Worm (Caenorhabditis elegans): ENCODE results near the gene Y73B6BL.31.

Y73B6BL.31 gene

ce11 chrIV:6474751-6475150 lies 33.0 kb downstream of the Y73B6BL.31 start:
- TF ChIP-seq ztf-11 (tag; optimal IDR thresholded peaks at IDR 0.05) (no peak), nhr-28 (tag; optimal IDR thresholded peaks at IDR 0.05) (no peak), ces-1 (GFP tag; optimal IDR thresholded peaks at IDR 0.05) (peak; percentile 80), ceh-43 (GFP tag; optimal IDR thresholded peaks at IDR 0.05) (peak; percentile 29), ceh-39 (tag; optimal IDR thresholded peaks at IDR 0.05) (peak; percentile 13), nhr-12 (tag; optimal IDR thresholded peaks at IDR 0.05) (no peak), elt-3 (tag; optimal IDR thresholded peaks at IDR 0.05) (no peak), nhr-2 (tag; optimal IDR thresholded peaks at IDR 0.05) (peak; percentile 41), mls-2 (tag; optimal IDR thresholded peaks at IDR 0.05) (peak; percentile 56), lsy-2 (tag; optimal IDR thresholded peaks at IDR 0.05) (peak; percentile 5), lin-32 (GFP tag; optimal IDR thresholded peaks at IDR 0.05) (no peak), unc-62 (GFP tag; optimal IDR thresholded peaks at IDR 0.05) (peak; percentile 90), flh-1 (GFP tag; optimal IDR thresholded peaks at IDR 0.05) (no peak), nhr-237 (tag; optimal IDR thresholded peaks at IDR 0.05) (peak; percentile 37), hlh-1 (tag; optimal IDR thresholded peaks at IDR 0.05) (peak; percentile 30), lin-13 (tag; optimal IDR thresholded peaks at IDR 0.05) (no peak), pha-4 (tag; optimal IDR thresholded peaks at IDR 0.05) (peak; percentile 71), ceh-83 (GFP tag; optimal IDR thresholded peaks at IDR 0.05) (no peak), bed-3 (GFP tag; optimal IDR thresholded peaks at IDR 0.05) (no peak)

- no peak for TF ChIP-seq ceh-39 (tag; optimal IDR thresholded peaks at IDR 0.05)
- no peak for TF ChIP-seq nhr-12 (tag; optimal IDR thresholded peaks at IDR 0.05)
- no peak for TF ChIP-seq nhr-76 (tag; optimal IDR thresholded peaks at IDR 0.05)
- no peak for TF ChIP-seq ztf-11 (tag; optimal IDR thresholded peaks at IDR 0.05)
- TF ChIP-seq elt-1 (tag; optimal IDR thresholded peaks at IDR 0.05; ENCODE audit: borderline replicate concordance, insufficient read depth) = no peak
- no peak for TF ChIP-seq snpc-4 (tag; optimal IDR thresholded peaks at IDR 0.05)
- no peak for TF ChIP-seq nhr-2 (tag; optimal IDR thresholded peaks at IDR 0.05)
- no peak for TF ChIP-seq lsy-2 (tag; optimal IDR thresholded peaks at IDR 0.05)
- TF ChIP-seq nhr-28 (tag; optimal IDR thresholded peaks at IDR 0.05) = no peak
- no peak for TF ChIP-seq zip-8 (tag; optimal IDR thresholded peaks at IDR 0.05)
- TF ChIP-seq hlh-1 (tag; optimal IDR thresholded peaks at IDR 0.05) = no peak
- no peak for TF ChIP-seq sptf-1 (tag; optimal IDR thresholded peaks at IDR 0.05)
- no peak for TF ChIP-seq nhr-237 (tag; optimal IDR thresholded peaks at IDR 0.05)
- no peak for TF ChIP-seq ham-2 (GFP tag; optimal IDR thresholded peaks at IDR 0.05)
- no peak for TF ChIP-seq drap-1 (GFP tag; optimal IDR thresholded peaks at IDR 0.05)
Measured at ce11 chrIV:6480221-6480620, 38.5 kb downstream of the Y73B6BL.31 start, which contains the start of gene tyr-6. Gene tyr-6, plus strand, starts transcription at chrIV:6480521.

- TF ChIP-seq cnd-1 (tag; optimal IDR thresholded peaks at IDR 0.05) = peak; percentile 14
- TF ChIP-seq ceh-83 (GFP tag; optimal IDR thresholded peaks at IDR 0.05) = peak; percentile 12
- TF ChIP-seq tbx-8 (GFP tag; optimal IDR thresholded peaks at IDR 0.05) = no peak
- TF ChIP-seq bed-3 (GFP tag; optimal IDR thresholded peaks at IDR 0.05) = no peak
- TF ChIP-seq snpc-4 (tag; optimal IDR thresholded peaks at IDR 0.05) = no peak
- peak; percentile 21 for TF ChIP-seq lin-32 (GFP tag; optimal IDR thresholded peaks at IDR 0.05)
Measured at ce11 chrIV:6480978-6481377, 39.3 kb downstream of the Y73B6BL.31 start.

ce11 chrIV:6487047-6487446 lies 45.3 kb downstream of the Y73B6BL.31 start, which contains the start of gene Y73B6BL.37:
Gene Y73B6BL.37, plus strand, starts transcription at chrIV:6487347.
- TF ChIP-seq ceh-83 (GFP tag; optimal IDR thresholded peaks at IDR 0.05) (no peak), ztf-11 (tag; optimal IDR thresholded peaks at IDR 0.05) (no peak), zip-8 (tag; optimal IDR thresholded peaks at IDR 0.05) (no peak), flh-1 (GFP tag; optimal IDR thresholded peaks at IDR 0.05) (no peak), mab-5 (tag; optimal IDR thresholded peaks at IDR 0.05) (no peak), sem-2 (GFP tag; optimal IDR thresholded peaks at IDR 0.05) (no peak), elt-3 (tag; optimal IDR thresholded peaks at IDR 0.05) (no peak), lsy-2 (tag; optimal IDR thresholded peaks at IDR 0.05) (no peak), unc-62 (GFP tag; optimal IDR thresholded peaks at IDR 0.05) (no peak), tbx-8 (GFP tag; optimal IDR thresholded peaks at IDR 0.05) (no peak), ces-1 (GFP tag; optimal IDR thresholded peaks at IDR 0.05) (no peak), nhr-28 (tag; optimal IDR thresholded peaks at IDR 0.05) (no peak), nhr-12 (tag; optimal IDR thresholded peaks at IDR 0.05) (no peak)

- TF ChIP-seq cnd-1 (tag; optimal IDR thresholded peaks at IDR 0.05) (no peak), flh-1 (GFP tag; optimal IDR thresholded peaks at IDR 0.05) (no peak), mab-5 (tag; optimal IDR thresholded peaks at IDR 0.05) (no peak), sem-2 (GFP tag; optimal IDR thresholded peaks at IDR 0.05) (no peak), nhr-28 (tag; optimal IDR thresholded peaks at IDR 0.05) (no peak), unc-39 (tag; optimal IDR thresholded peaks at IDR 0.05) (no peak), ceh-83 (GFP tag; optimal IDR thresholded peaks at IDR 0.05) (no peak), drap-1 (GFP tag; optimal IDR thresholded peaks at IDR 0.05) (no peak), blmp-1 (tag; optimal IDR thresholded peaks at IDR 0.05) (no peak), elt-3 (tag; optimal IDR thresholded peaks at IDR 0.05) (no peak), ces-1 (GFP tag; optimal IDR thresholded peaks at IDR 0.05) (no peak), nhr-237 (tag; optimal IDR thresholded peaks at IDR 0.05) (no peak), mls-2 (tag; optimal IDR thresholded peaks at IDR 0.05) (no peak), lin-32 (GFP tag; optimal IDR thresholded peaks at IDR 0.05) (no peak), ceh-39 (tag; optimal IDR thresholded peaks at IDR 0.05) (no peak), M03D4.4 (tag; optimal IDR thresholded peaks at IDR 0.05) (no peak), nhr-76 (tag; optimal IDR thresholded peaks at IDR 0.05) (no peak)
Measured at ce11 chrIV:6491915-6492314, 50.2 kb downstream of the Y73B6BL.31 start.

Measured in whole organism, mixed stage, embryonic.